Worm (Caenorhabditis elegans): ENCODE data around the gene T26C11.8.

ce11 chrX:1830475-1830874 lies 30.0 kb upstream of the T26C11.8 start:
- TF ChIP-seq lin-13 (GFP tag; optimal IDR thresholded peaks at IDR 0.05): no peak
- TF ChIP-seq elt-3 (tag; optimal IDR thresholded peaks at IDR 0.05): no peak
- no peak for TF ChIP-seq elt-1 (tag; optimal IDR thresholded peaks at IDR 0.05)
- TF ChIP-seq ceh-82 (tag; optimal IDR thresholded peaks at IDR 0.05): no peak
- TF ChIP-seq lin-39 (tag; optimal IDR thresholded peaks at IDR 0.05): no peak
- no peak for TF ChIP-seq aly-2 (tag; optimal IDR thresholded peaks at IDR 0.05)
